Fruit fly (Drosophila melanogaster) whole organism, larva: Measurements from ENCODE around the gene CG5946.
A peak's percentile ranks its signal among the peaks of the same experiment; 100 is the strongest.

Experiments used
- noc ChIP-seq: fragments of 200-800 bp; sonication (Bioruptor generic); optimal IDR thresholded peaks from 3 replicates; lab custom pipeline; 2019; ENCODE audit warnings: missing biosample characterization, mild to moderate bottlenecking, missing genetic modification characterization, moderate library complexity

The CG5946 gene

DNA sequence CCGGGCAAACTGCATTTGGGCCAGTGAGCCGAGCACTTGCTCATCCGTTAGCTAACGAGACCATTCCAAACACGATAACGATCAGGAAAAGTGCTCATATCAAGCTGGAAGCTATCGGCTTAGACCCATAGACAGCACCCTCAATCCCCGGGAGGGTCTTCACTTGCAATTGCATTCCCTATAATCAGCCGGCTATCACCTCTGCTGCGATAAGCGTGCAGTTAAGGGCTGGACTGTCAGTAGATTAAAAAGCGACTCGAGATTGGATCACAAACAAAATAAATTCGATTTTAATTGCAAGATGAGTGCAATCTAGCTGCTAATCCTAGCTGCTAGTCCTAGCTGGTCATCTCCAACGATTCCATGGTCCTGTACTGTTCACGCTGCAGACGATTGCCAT is 48.3 kb downstream of the CG5946 start:
- no peak for TF ChIP-seq noc (tag; lab: Kevin White, UChicago)

DNA sequence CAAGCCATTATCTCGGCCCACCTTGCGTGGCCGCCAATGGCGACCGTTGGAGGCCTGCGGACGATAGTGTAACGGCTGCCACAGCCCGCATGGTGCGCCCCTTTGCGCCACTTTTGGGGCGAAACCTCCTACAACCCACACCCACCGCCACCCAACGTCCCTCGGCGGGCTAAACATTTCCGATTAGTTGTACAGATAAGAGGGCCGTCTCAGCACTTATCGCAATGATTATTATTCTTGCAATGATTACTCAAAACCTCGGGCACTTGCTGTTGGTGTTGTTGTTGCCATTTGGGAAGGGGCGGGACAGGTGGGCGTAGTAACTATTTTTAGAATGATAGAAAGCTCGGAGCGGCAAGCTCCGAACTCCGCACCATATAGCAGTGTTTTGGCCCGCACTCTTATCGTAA is 49.5 kb downstream of the CG5946 start:
- peak; percentile 20 for TF ChIP-seq noc (tag; lab: Kevin White, UChicago)

- no peak for TF ChIP-seq noc (tag; lab: Kevin White, UChicago)
Observed at dm6 chr3L:11772057-11772456, 50.0 kb downstream of the CG5946 start, which contains the start of gene Muc68D. Gene Muc68D (minus strand): TSS chr3L:11772157.
